Worm (Caenorhabditis elegans) whole organism, early embryonic: ENCODE results near the gene blos-4.

Experiments used
- ceh-36 ChIP-seq: sonication (generic microtip); optimal IDR thresholded peaks from 2 replicates; lab custom pipeline; 2016; ENCODE audit warnings: missing genetic modification characterization, inconsistent platforms, missing compliant biosample characterization
- ets-7 ChIP-seq: sonication (generic microtip); optimal IDR thresholded peaks from 2 replicates; lab custom pipeline; 2016; ENCODE audit warnings: missing genotype, missing genetic modification characterization, missing compliant biosample characterization
- flt-1 ChIP-seq: fragments of 200-800 bp; sonication (Bioruptor generic); IDR thresholded peaks from 2 replicates; pipeline ENCODE4 v1.3.6; 2022; ENCODE audit warnings: missing genetic modification characterization, missing compliant biosample characterization
- hmbx-1 ChIP-seq: sonication (generic microtip); optimal IDR thresholded peaks from 2 replicates; lab custom pipeline; 2016; ENCODE audit warnings: mild to moderate bottlenecking, missing genetic modification characterization, missing compliant biosample characterization
- hmg-4 ChIP-seq: fragments of 200-800 bp; sonication (Bioruptor generic); optimal IDR thresholded peaks from 2 replicates; lab custom pipeline; 2018; ENCODE audit warnings: mild to moderate bottlenecking, missing genetic modification characterization, missing compliant biosample characterization

ce11 chrII:6207252-6207651, 37.8 kb upstream of the blos-4 start:
- TF ChIP-seq ets-7 (tag; lab: Kevin White, UChicago) (no peak), hmbx-1 (tag; lab: Kevin White, UChicago) (no peak), hmg-4 (GFP tag; lab: Kevin White, UChicago) (no peak), flt-1 (GFP tag; lab: Robert Waterston, UW) (no peak), ceh-36 (tag; lab: Kevin White, UChicago) (no peak)
